Worm (Caenorhabditis elegans) whole organism, L4 larva: ENCODE data around the gene str-85.

Source experiments
- hlh-30 ChIP-seq: sonication (generic microtip); optimal IDR thresholded peaks from 2 replicates; lab custom pipeline; 2017; ENCODE audit warnings: antibody characterized with exemption, mild to moderate bottlenecking, missing genetic modification characterization, missing compliant biosample characterization; ENCODE audit not compliant: insufficient read depth
- unc-39 ChIP-seq: sonication (generic microtip); optimal IDR thresholded peaks from 2 replicates; lab custom pipeline; 2017; ENCODE audit warnings: missing biosample characterization, missing genetic modification characterization

DNA sequence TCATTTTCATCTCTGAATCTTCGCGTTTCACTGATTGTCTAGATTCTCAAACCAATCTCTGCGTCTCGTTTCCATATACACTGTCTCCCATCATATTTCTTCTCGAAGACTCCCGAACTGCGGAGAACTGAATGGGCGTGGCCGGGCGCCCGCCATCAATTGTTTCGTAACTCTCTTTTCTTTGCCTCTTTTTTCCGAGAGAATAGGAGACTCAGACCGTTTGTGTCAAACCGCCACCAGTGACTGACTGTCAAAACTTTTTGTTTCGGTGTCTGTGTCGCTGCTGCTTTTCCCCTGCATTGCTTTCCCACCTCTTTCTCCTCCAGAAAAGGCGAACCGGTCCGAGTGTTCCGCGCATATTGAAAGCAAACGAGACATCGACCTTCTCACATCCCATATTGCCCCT lies 49.5 kb downstream of the str-85 start, which contains the start of gene unc-23:
- no peak for TF ChIP-seq unc-39 (tag; lab: Kevin White, UChicago)
- peak; percentile 72 for TF ChIP-seq hlh-30 (tag; lab: Kevin White, UChicago)
